Worm (Caenorhabditis elegans): ENCODE measurements around the gene F46G11.4.

The F46G11.4 gene

DNA sequence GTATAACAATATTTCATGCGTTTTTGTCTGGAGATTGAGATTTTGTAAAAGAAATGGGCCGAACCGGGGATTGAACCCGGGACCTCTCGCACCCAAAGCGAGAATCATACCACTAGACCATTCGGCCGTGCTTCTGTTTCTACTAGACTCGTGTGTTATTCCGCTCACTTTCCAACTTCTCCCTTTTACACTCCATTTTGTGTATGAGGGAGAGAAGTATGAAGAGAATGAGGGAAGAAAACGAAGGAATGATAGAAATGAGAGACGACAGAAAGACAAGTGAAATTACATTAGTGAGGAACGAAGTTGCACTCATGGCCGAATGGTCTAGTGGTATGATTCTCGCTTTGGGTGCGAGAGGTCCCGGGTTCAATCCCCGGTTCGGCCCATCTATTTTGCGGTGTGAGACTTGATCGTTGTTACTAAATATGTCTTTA, 2.6 kb upstream of the F46G11.4 start (continued):
- TF ChIP-seq sdz-38 (tag; optimal IDR thresholded peaks at IDR 0.05) (no peak), die-1 (tag; optimal IDR thresholded peaks at IDR 0.05) (peak; percentile 88), ztf-26 (tag; optimal IDR thresholded peaks at IDR 0.05) (peak; percentile 91), egl-18 (GFP tag; IDR thresholded peaks at IDR 0.05) (no peak), let-607 (tag; optimal IDR thresholded peaks at IDR 0.05) (peak; percentile 60 to 75), madf-6 (GFP tag; IDR thresholded peaks at IDR 0.05) (peak; percentile 69; the same call in 1 of the 2 replicates), K12H6.12 (tag; optimal IDR thresholded peaks at IDR 0.05) (peak; percentile 80), snpc-1.1 (tag; optimal IDR thresholded peaks at IDR 0.05; ENCODE audit: insufficient read depth) (peak; percentile 48), pha-4 (tag; optimal IDR thresholded peaks at IDR 0.05) (no peak), bed-2 (GFP tag; IDR thresholded peaks at IDR 0.05) (peak; percentile 55; the same call in 1 of the 2 replicates), dpff-1 (tag; optimal IDR thresholded peaks at IDR 0.05) (peak; percentile 51), ama-1 (optimal IDR thresholded peaks at IDR 0.05) (no peak), ama-1 (GFP tag; optimal IDR thresholded peaks at IDR 0.05) (peak; percentile 69 to 82), repo-1 (tag; optimal IDR thresholded peaks at IDR 0.05) (peak; percentile 89), nhr-90 (tag; optimal IDR thresholded peaks at IDR 0.05) (peak; percentile 93), F10E7.11 (tag; optimal IDR thresholded peaks at IDR 0.05) (peak; percentile 27), nhr-27 (tag; optimal IDR thresholded peaks at IDR 0.05) (peak; percentile 66), rec-8 (tag; optimal IDR thresholded peaks at IDR 0.05) (peak; percentile 79 to 89), mcd-1 (GFP tag; IDR thresholded peaks at IDR 0.05) (peak; percentile 71), egrh-3 (GFP tag; IDR thresholded peaks at IDR 0.05) (peak; percentile 57), hsf-1 (GFP tag; IDR thresholded peaks at IDR 0.05) (0 out of 2 replicates have a peak, but pooled peaks have one; percentile 59), xnd-1 (tag; optimal IDR thresholded peaks at IDR 0.05) (no peak), D2030.7 (GFP tag; IDR thresholded peaks at IDR 0.05) (peak; percentile 82), him-1 (tag; optimal IDR thresholded peaks at IDR 0.05) (peak; percentile 86), ceh-58 (GFP tag; IDR thresholded peaks at IDR 0.05) (0 out of 2 replicates have a peak, but pooled peaks have one; percentile 47), lsy-27 (tag; optimal IDR thresholded peaks at IDR 0.05; ENCODE audit: borderline replicate concordance, insufficient read depth) (no peak), lin-54 (GFP tag; optimal IDR thresholded peaks at IDR 0.05) (peak; percentile 66), Y95B8A.8 (GFP tag; IDR thresholded peaks at IDR 0.05) (no peak), B0019.2 (GFP tag; conservative IDR thresholded peaks at IDR 0.05) (no peak), nhr-80 (tag; optimal IDR thresholded peaks at IDR 0.05) (peak; percentile 52), C06A6.2 (GFP tag; conservative IDR thresholded peaks at IDR 0.05) (peak; percentile 61; the same call in 1 of the 2 replicates), Y67H2A.10 (GFP tag; conservative IDR thresholded peaks at IDR 0.05) (peak; percentile 35; the same call in 1 of the 2 replicates), madf-3 (GFP tag; IDR thresholded peaks at IDR 0.05) (peak; percentile 48; the same call in 1 of the 2 replicates), mxl-1 (tag; optimal IDR thresholded peaks at IDR 0.05) (peak; percentile 73), F57C9.4 (tag; optimal IDR thresholded peaks at IDR 0.05) (no peak), atf-7 (tag; optimal IDR thresholded peaks at IDR 0.05) (peak; percentile 73), Y53F4B.3 (GFP tag; IDR thresholded peaks at IDR 0.05) (no peak), hmg-1.2 (GFP tag; IDR thresholded peaks at IDR 0.05) (peak; percentile 94), Y53G8AR.9 (GFP tag; conservative IDR thresholded peaks at IDR 0.05) (no peak), lin-40 (tag; optimal IDR thresholded peaks at IDR 0.05) (peak; percentile 95), sea-2 (GFP tag; IDR thresholded peaks at IDR 0.05) (peak; percentile 68; the same call in 1 of the 2 replicates), lir-1 (GFP tag; conservative IDR thresholded peaks at IDR 0.05) (peak; percentile 61), K11D2.4 (GFP tag; IDR thresholded peaks at IDR 0.05) (peak; percentile 76), egl-44 (GFP tag; IDR thresholded peaks at IDR 0.05) (peak; percentile 89), cebp-1 (GFP tag; IDR thresholded peaks at IDR 0.05) (peak; percentile 55; the same call in 1 of the 2 replicates), cebp-1 (tag; optimal IDR thresholded peaks at IDR 0.05) (peak; percentile 85), T07F8.4 (tag; optimal IDR thresholded peaks at IDR 0.05) (peak; percentile 84), ztf-3 (GFP tag; optimal IDR thresholded peaks at IDR 0.05) (no peak)

Measured in whole organism, young adult.